Fruit fly (Drosophila melanogaster): ENCODE data around the gene CG6163.

dm6 chr3L:11345536-11345935 lies 19.1 kb downstream of the CG6163 start:
- TF ChIP-seq Snoo (tag; optimal IDR thresholded peaks at IDR 0.05) (no peak), CG4496 (GFP tag; IDR thresholded peaks at IDR 0.05) (no peak), CG9948 (tag; optimal IDR thresholded peaks at IDR 0.05) (no peak), CG17806 (tag; optimal IDR thresholded peaks at IDR 0.05) (no peak), EcR (GFP tag; optimal IDR thresholded peaks at IDR 0.05) (no peak), CG12605 (GFP tag; IDR thresholded peaks at IDR 0.05) (no peak), Ets98B (GFP tag; IDR thresholded peaks at IDR 0.05) (no peak)

Measured in whole organism, pupa.